Worm (Caenorhabditis elegans) whole organism, late embryonic: ENCODE results near the gene ZC477.3.

ENCODE experiments used
- K02D7.2 ChIP-seq: sonication (generic microtip); optimal IDR thresholded peaks from 2 replicates; lab custom pipeline; 2017; ENCODE audit warnings: mild to moderate bottlenecking, missing genetic modification characterization, missing compliant biosample characterization
- ceh-30 ChIP-seq: fragments of 150-350 bp; optimal IDR thresholded peaks from 2 replicates; lab custom pipeline; 2014; ENCODE audit warnings: missing biosample characterization, missing genetic modification characterization
- ceh-45 ChIP-seq: fragments of 200-800 bp; sonication (Bioruptor generic); IDR thresholded peaks from 2 replicates; pipeline ENCODE4 v1.3.6; 2022; ENCODE audit warnings: missing genetic modification reagents, missing genetic modification characterization, missing compliant biosample characterization
- elt-4 ChIP-seq: sonication (generic microtip); optimal IDR thresholded peaks from 2 replicates; lab custom pipeline; 2016; ENCODE audit warnings: missing genetic modification characterization, missing compliant biosample characterization
- fkh-10 ChIP-seq: fragments of 150-350 bp; optimal IDR thresholded peaks from 2 replicates; lab custom pipeline; 2014; ENCODE audit warnings: missing biosample characterization, missing genetic modification reagents, missing genetic modification characterization
- lin-11 ChIP-seq: fragments of 200-800 bp; sonication (Bioruptor generic); optimal IDR thresholded peaks from 2 replicates; lab custom pipeline; 2018; ENCODE audit warnings: mild to moderate bottlenecking, missing genetic modification characterization, missing compliant biosample characterization
- nfya-1 ChIP-seq: sonication (generic microtip); optimal IDR thresholded peaks from 2 replicates; lab custom pipeline; 2017; ENCODE audit warnings: missing genetic modification characterization, mild to moderate bottlenecking, missing compliant biosample characterization, antibody characterized with exemption, moderate library complexity
- sox-2 ChIP-seq: fragments of 200-800 bp; sonication (Bioruptor generic); IDR thresholded peaks from 2 replicates; pipeline ENCODE4 v1.3.6; 2022; ENCODE audit warnings: missing genetic modification reagents, missing genetic modification characterization, missing compliant biosample characterization
- sox-4 ChIP-seq: sonication (generic microtip); optimal IDR thresholded peaks from 2 replicates; lab custom pipeline; 2017; ENCODE audit warnings: mild to moderate bottlenecking, missing genetic modification characterization, inconsistent platforms, missing compliant biosample characterization

DNA sequence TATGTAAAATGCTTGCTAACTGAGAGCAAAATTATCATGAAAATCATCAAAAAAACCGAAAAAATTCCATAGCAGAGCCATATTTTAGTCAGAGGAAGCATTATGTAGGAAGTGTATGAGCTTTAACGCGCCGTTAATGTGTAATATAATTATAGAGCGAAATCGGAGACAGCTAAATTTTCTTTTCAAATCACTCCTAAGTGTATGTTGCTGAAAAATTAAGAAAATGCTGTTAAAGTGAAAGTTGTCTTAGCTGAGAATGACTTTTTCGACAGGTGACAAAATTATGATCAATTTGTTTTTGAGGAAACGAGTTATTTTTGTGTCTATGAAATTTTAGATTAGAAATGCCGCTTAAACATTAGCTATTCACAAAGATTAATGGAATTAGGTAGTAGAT is 28.2 kb upstream of the ZC477.3 start, which contains the start of gene srg-50:
- TF ChIP-seq nfya-1 (no peak), elt-4 (tag; lab: Kevin White, UChicago) (no peak), K02D7.2 (tag; lab: Kevin White, UChicago) (no peak), sox-4 (tag; lab: Kevin White, UChicago) (no peak), ceh-45 (GFP tag; lab: Robert Waterston, UW) (no peak), lin-11 (tag; lab: Kevin White, UChicago) (no peak), ceh-30 (tag; lab: Kevin White, UChicago) (no peak), sox-2 (GFP tag; lab: Robert Waterston, UW) (no peak), fkh-10 (GFP tag; lab: Kevin White, UChicago) (no peak)
